ENCODE assay signal across 2 fruit fly cellular contexts in genomic region chr3L:13050675-13051202, dm6.
TF ChIP-seq lines count a peak whose summit lies in the region.

No protein-coding gene starts in this region.

- no peak for TF ChIP-seq CTCF in whole organism, embryonic (GFP tag; optimal IDR thresholded peaks at IDR 0.05; lab: Kevin White, UChicago)

TF ChIP-seq in whole organism, embryonic, 481 proteins besides CTCF, POLR2A, EP300 and RAD21:
- TF ChIP-seq ash1 (GFP tag; optimal IDR thresholded peaks at IDR 0.05; lab: Kevin White, UChicago) (no peak), ac (GFP tag; optimal IDR thresholded peaks at IDR 0.05; lab: Kevin White, UChicago) (peak; percentile 57), maf-S (GFP tag; optimal IDR thresholded peaks at IDR 0.05; lab: Kevin White, UChicago) (no peak), vvl (GFP tag; IDR thresholded peaks at IDR 0.05; lab: Robert Waterston, UW) (0 out of 2 replicates have a peak, but pooled peaks have one; percentile 15), CG1233 (GFP tag; optimal IDR thresholded peaks at IDR 0.05; lab: Kevin White, UChicago) (no peak), CG18764 (GFP tag; optimal IDR thresholded peaks at IDR 0.05; lab: Kevin White, UChicago) (no peak), CG17912 (GFP tag; optimal IDR thresholded peaks at IDR 0.05; lab: Kevin White, UChicago) (no peak), Optix (GFP tag; IDR thresholded peaks at IDR 0.05; lab: Robert Waterston, UW) (0 out of 3 replicates have a peak, but pooled peaks have one; percentile 7), sens (GFP tag; lab: Kevin White, UChicago) (peak; percentile 66), CG15073 (GFP tag; optimal IDR thresholded peaks at IDR 0.05; lab: Kevin White, UChicago) (no peak), kni (GFP tag; optimal IDR thresholded peaks at IDR 0.05; lab: Kevin White, UChicago) (peak; percentile 43), gsb-n (tag; optimal IDR thresholded peaks at IDR 0.05; lab: Kevin White, UChicago) (peak; percentile 39), E2f1 (GFP tag; IDR thresholded peaks at IDR 0.05; lab: Robert Waterston, UW) (no peak), oc (tag; optimal IDR thresholded peaks at IDR 0.05; lab: Kevin White, UChicago) (peak; percentile 51), ato (GFP tag; IDR thresholded peaks at IDR 0.05; lab: Robert Waterston, UW; ENCODE audit: partially characterized antibody) (0 out of 2 replicates have a peak, but pooled peaks have one; percentile 26), CG2199 (GFP tag; IDR thresholded peaks at IDR 0.05; lab: Robert Waterston, UW) (peak; percentile 58; the same call in 1 of the 3 replicates), slbo (GFP tag; IDR thresholded peaks at IDR 0.05; lab: Robert Waterston, UW) (no peak), TFAM (GFP tag; optimal IDR thresholded peaks at IDR 0.05; lab: Kevin White, UChicago) (no peak)

TF ChIP-seq in whole organism, prepupa, 60 proteins besides CTCF, POLR2A, EP300 and RAD21:
- no peak for TF ChIP-seq fkh (GFP tag; optimal IDR thresholded peaks at IDR 0.05; lab: Kevin White, UChicago)
- peak; percentile 31 for TF ChIP-seq Eip78C (GFP tag; lab: Kevin White, UChicago)
